ENCODE assay signal across 1 fruit fly cellular context in genomic region chr3R:25305822-25306544, dm6.
A peak's percentile ranks its signal among the peaks of the same experiment; 100 is the strongest.
TF ChIP-seq lines count a peak whose summit lies in the region.

No protein-coding gene starts in this region.

TF ChIP-seq in whole organism, embryonic, 481 proteins besides CTCF, POLR2A, EP300 and RAD21 (continued from another document):
- TF ChIP-seq Trl (optimal IDR thresholded peaks at IDR 0.05; lab: Kevin White, UChicago) = no peak
- TF ChIP-seq Trl (GFP tag; optimal IDR thresholded peaks at IDR 0.05; lab: Kevin White, UChicago) = no peak
- TF ChIP-seq YL-1 (GFP tag; optimal IDR thresholded peaks at IDR 0.05; lab: Kevin White, UChicago) = no peak
- TF ChIP-seq BtbVII (GFP tag; optimal IDR thresholded peaks at IDR 0.05; lab: Kevin White, UChicago) = peak; percentile 58
- TF ChIP-seq grn (GFP tag; optimal IDR thresholded peaks at IDR 0.05; lab: Kevin White, UChicago) = peak; percentile 40
- TF ChIP-seq GATAe (GFP tag; conservative IDR thresholded peaks at IDR 0.05; lab: Robert Waterston, UW) = no peak
- no peak for TF ChIP-seq CG17361 (GFP tag; IDR thresholded peaks at IDR 0.05; lab: Robert Waterston, UW)
- no peak for TF ChIP-seq Side (GFP tag; optimal IDR thresholded peaks at IDR 0.05; lab: Kevin White, UChicago)
- no peak for TF ChIP-seq CG11093 (GFP tag; IDR thresholded peaks at IDR 0.05; lab: Robert Waterston, UW)
- TF ChIP-seq CG7357 (GFP tag; IDR thresholded peaks at IDR 0.05; lab: Robert Waterston, UW) = no peak
- TF ChIP-seq NC2α (GFP tag; optimal IDR thresholded peaks at IDR 0.05; lab: Kevin White, UChicago) = no peak
- no peak for TF ChIP-seq tup (GFP tag; optimal IDR thresholded peaks at IDR 0.05; lab: Kevin White, UChicago)
- TF ChIP-seq gsb-n (tag; optimal IDR thresholded peaks at IDR 0.05; lab: Kevin White, UChicago) = no peak
